Worm (Caenorhabditis elegans): ENCODE data around the gene K02G10.15.

ce11 chrX:4676702-4677101, 5.8 kb downstream of the K02G10.15 start:
- TF ChIP-seq ceh-34 (tag; optimal IDR thresholded peaks at IDR 0.05) (no peak), K09A11.1 (tag; optimal IDR thresholded peaks at IDR 0.05; ENCODE audit: insufficient read depth) (no peak), nhr-232 (tag; optimal IDR thresholded peaks at IDR 0.05) (no peak), pqm-1 (tag; optimal IDR thresholded peaks at IDR 0.05) (no peak), dmd-4 (tag; optimal IDR thresholded peaks at IDR 0.05; ENCODE audit: borderline replicate concordance) (no peak), elt-4 (tag; optimal IDR thresholded peaks at IDR 0.05) (no peak), ceh-24 (tag; optimal IDR thresholded peaks at IDR 0.05) (no peak), pha-4 (tag; optimal IDR thresholded peaks at IDR 0.05) (no peak), sox-4 (tag; optimal IDR thresholded peaks at IDR 0.05) (no peak), elt-2 (tag; optimal IDR thresholded peaks at IDR 0.05) (no peak)
